Worm (Caenorhabditis elegans): ENCODE results near the gene fbxa-76.
"Not testable (repeated sequence)": the region's sequence is repeated elsewhere in the genome, so short reads cannot be mapped to it uniquely, and the experiment has no call there.

- TF ChIP-seq ztf-11 (tag; optimal IDR thresholded peaks at IDR 0.05); ceh-82 (tag; optimal IDR thresholded peaks at IDR 0.05); nhr-77 (tag; optimal IDR thresholded peaks at IDR 0.05); sup-37 (GFP tag; optimal IDR thresholded peaks at IDR 0.05); nhr-28 (tag; optimal IDR thresholded peaks at IDR 0.05): not testable (repeated sequence)
These were observed 14.7 kb upstream of the fbxa-76 start, which contains the start of gene srz-9 for ce11 chrIII:1263692-1264091.

Measured in whole organism, L1 larva.